Fruit fly (Drosophila melanogaster) whole organism, embryonic: ENCODE data around the gene CG8236.
A peak's percentile ranks its signal among the peaks of the same experiment; 100 is the strongest.

ENCODE experiments used
- Aef1 ChIP-seq: fragments of 200-800 bp; sonication (Bioruptor generic); IDR thresholded peaks from 3 replicates; pipeline ENCODE4 v1.3.6; 2022; ENCODE audit warnings: missing biosample characterization, missing genetic modification characterization
- CG10366 ChIP-seq: fragments of 200-800 bp; sonication (Bioruptor generic); IDR thresholded peaks from 2 replicates; pipeline ENCODE4 v1.3.6; 2022; ENCODE audit warnings: missing biosample characterization, missing genetic modification characterization
- CG10462 ChIP-seq: fragments of 200-800 bp; sonication (Bioruptor generic); optimal IDR thresholded peaks from 2 replicates; lab custom pipeline; 2016; ENCODE audit warnings: missing biosample characterization, missing genetic modification characterization
- CG11696 ChIP-seq: fragments of 200-800 bp; sonication (Bioruptor generic); IDR thresholded peaks from 2 replicates; pipeline ENCODE4 v1.3.6; 2022; ENCODE audit warnings: missing biosample characterization, missing genetic modification characterization
- CG12942 ChIP-seq: fragments of 200-800 bp; sonication (Bioruptor generic); optimal IDR thresholded peaks from 3 replicates; lab custom pipeline; 2016; ENCODE audit warnings: missing biosample characterization, missing genetic modification characterization
- CG13775 ChIP-seq: fragments of 200-800 bp; sonication (Bioruptor generic); optimal IDR thresholded peaks from 3 replicates; lab custom pipeline; 2017; ENCODE audit warnings: missing biosample characterization, mild to moderate bottlenecking, missing genetic modification characterization
- CG15696 ChIP-seq: fragments of 200-800 bp; sonication (Bioruptor generic); optimal IDR thresholded peaks from 2 replicates; lab custom pipeline; 2019; ENCODE audit warnings: missing biosample characterization, mild to moderate bottlenecking, missing genetic modification characterization, moderate library complexity
- CG16863 ChIP-seq: fragments of 200-800 bp; sonication (Bioruptor generic); optimal IDR thresholded peaks from 3 replicates; lab custom pipeline; 2016; ENCODE audit warnings: missing biosample characterization, missing genetic modification characterization
- CG17612 ChIP-seq: fragments of 200-800 bp; sonication (Bioruptor generic); IDR thresholded peaks from 2 replicates; pipeline ENCODE4 v1.3.6; 2022; ENCODE audit warnings: missing biosample characterization, missing genetic modification characterization
- CG18476 ChIP-seq: fragments of 200-800 bp; sonication (Bioruptor generic); optimal IDR thresholded peaks from 2 replicates; lab custom pipeline; 2016; ENCODE audit warnings: missing biosample characterization, mild to moderate bottlenecking, missing genetic modification characterization
- CG18619 ChIP-seq: fragments of 200-800 bp; sonication (Bioruptor generic); optimal IDR thresholded peaks from 3 replicates; lab custom pipeline; 2017; ENCODE audit warnings: missing biosample characterization, mild to moderate bottlenecking, missing genetic modification characterization
- CG4424 ChIP-seq: fragments of 200-800 bp; sonication (Bioruptor generic); optimal IDR thresholded peaks from 3 replicates; lab custom pipeline; 2016; ENCODE audit warnings: missing biosample characterization, missing genetic modification characterization
- CG4617 ChIP-seq: fragments of 200-800 bp; sonication (Bioruptor generic); optimal IDR thresholded peaks from 3 replicates; lab custom pipeline; 2016; ENCODE audit warnings: missing biosample characterization, missing genetic modification characterization, borderline replicate concordance
- CG6791 ChIP-seq: fragments of 200-800 bp; sonication (Bioruptor generic); IDR thresholded peaks from 3 replicates; pipeline ENCODE4 v1.3.6; 2022; ENCODE audit warnings: missing biosample characterization, missing genetic modification characterization; ENCODE audit not compliant: partially characterized antibody
- CG7271 ChIP-seq: fragments of 200-800 bp; sonication (Bioruptor generic); optimal IDR thresholded peaks from 2 replicates; lab custom pipeline; 2018; ENCODE audit warnings: missing biosample characterization, mild to moderate bottlenecking, missing genetic modification characterization, moderate library complexity
- CG8359 ChIP-seq: fragments of 200-800 bp; sonication (Bioruptor generic); optimal IDR thresholded peaks from 2 replicates; lab custom pipeline; 2017; ENCODE audit warnings: missing biosample characterization, mild to moderate bottlenecking, missing genetic modification characterization, borderline replicate concordance
- CG9215 ChIP-seq: fragments of 200-800 bp; sonication (Bioruptor generic); IDR thresholded peaks from 2 replicates; pipeline ENCODE4 v1.3.6; 2022; ENCODE audit warnings: missing biosample characterization, missing genetic modification characterization
- CG9727 ChIP-seq: fragments of 200-800 bp; sonication (Bioruptor generic); optimal IDR thresholded peaks from 3 replicates; lab custom pipeline; 2017; ENCODE audit warnings: missing biosample characterization, mild to moderate bottlenecking, missing genetic modification characterization
- CG9932 ChIP-seq: fragments of 200-800 bp; sonication (Bioruptor generic); IDR thresholded peaks from 2 replicates; pipeline ENCODE4 v1.3.6; 2022; ENCODE audit warnings: missing biosample characterization, missing genetic modification characterization
- Chrac-16 ChIP-seq: fragments of 200-800 bp; sonication (Bioruptor generic); optimal IDR thresholded peaks from 3 replicates; lab custom pipeline; 2016; ENCODE audit warnings: missing biosample characterization, missing genetic modification characterization
- Dad ChIP-seq: fragments of 200-800 bp; sonication (Bioruptor generic); optimal IDR thresholded peaks from 3 replicates; lab custom pipeline; 2016; ENCODE audit warnings: missing biosample characterization, missing genetic modification characterization
- Dip3 ChIP-seq: fragments of 200-800 bp; sonication (Bioruptor generic); optimal IDR thresholded peaks from 3 replicates; lab custom pipeline; 2016; ENCODE audit warnings: missing biosample characterization, missing genetic modification characterization
- Doc3 ChIP-seq: fragments of 200-800 bp; sonication (Bioruptor generic); IDR thresholded peaks from 3 replicates; pipeline ENCODE4 v1.3.6; 2022; ENCODE audit warnings: missing biosample characterization, missing genetic modification characterization; ENCODE audit not compliant: partially characterized antibody
- E2f1 ChIP-seq: fragments of 200-800 bp; sonication (Bioruptor generic); IDR thresholded peaks from 2 replicates; pipeline ENCODE4 v1.3.6; 2022; ENCODE audit warnings: missing biosample characterization, missing genetic modification characterization
- Fer2 ChIP-seq: fragments of 200-800 bp; sonication (Bioruptor generic); optimal IDR thresholded peaks from 2 replicates; lab custom pipeline; 2018; ENCODE audit warnings: missing biosample characterization, mild to moderate bottlenecking, missing genetic modification characterization, moderate library complexity
- Hr78 ChIP-seq, 2 experiments: fragments of 200-800 bp in 1 of 2; fragments of >200 bp in 1 of 2; sonication (Bioruptor generic) in 1 of 2; optimal IDR thresholded peaks; 2 replicates each; lab custom pipeline; 2017 to 2019; ENCODE audit warnings: missing biosample characterization in 2 of 2, missing genetic modification characterization in 2 of 2, mild to moderate bottlenecking in 1 of 2, moderate library complexity in 1 of 2
- Nf-YA ChIP-seq: fragments of 200-800 bp; sonication (Bioruptor generic); IDR thresholded peaks from 2 replicates; pipeline ENCODE4 v1.3.6; 2022; ENCODE audit warnings: missing biosample characterization, missing genetic modification characterization
- Oaz ChIP-seq: fragments of 200-800 bp; sonication (Bioruptor generic); IDR thresholded peaks from 2 replicates; pipeline ENCODE4 v1.3.6; 2022; ENCODE audit warnings: missing biosample characterization, missing genetic modification characterization
- Optix ChIP-seq: fragments of 200-800 bp; sonication (Bioruptor generic); IDR thresholded peaks from 3 replicates; pipeline ENCODE4 v1.3.6; 2022; ENCODE audit warnings: missing biosample characterization, missing genetic modification characterization
- Scr ChIP-seq: fragments of 200-800 bp; sonication (Bioruptor generic); IDR thresholded peaks from 2 replicates; pipeline ENCODE4 v1.3.6; 2022; ENCODE audit warnings: missing biosample characterization, missing genetic modification characterization; ENCODE audit not compliant: partially characterized antibody
- Vsx1 ChIP-seq: fragments of 200-800 bp; sonication (Bioruptor generic); optimal IDR thresholded peaks from 2 replicates; lab custom pipeline; 2017; ENCODE audit warnings: missing biosample characterization, mild to moderate bottlenecking, missing genetic modification characterization, missing genetic modification reagents
- Xrp1 ChIP-seq: fragments of 200-800 bp; sonication (Bioruptor generic); IDR thresholded peaks from 2 replicates; pipeline ENCODE4 v1.3.6; 2022; ENCODE audit warnings: missing biosample characterization, missing genetic modification characterization
- abd-A ChIP-seq: fragments of 200-800 bp; sonication (Bioruptor generic); optimal IDR thresholded peaks from 3 replicates; lab custom pipeline; 2019; ENCODE audit warnings: missing biosample characterization, mild to moderate bottlenecking, missing genetic modification characterization, moderate library complexity
- bigmax ChIP-seq: fragments of 200-800 bp; sonication (Bioruptor generic); optimal IDR thresholded peaks from 2 replicates; lab custom pipeline; 2018; ENCODE audit warnings: missing biosample characterization, mild to moderate bottlenecking, missing genetic modification characterization
- caup ChIP-seq: fragments of 200-800 bp; sonication (Bioruptor generic); optimal IDR thresholded peaks from 3 replicates; lab custom pipeline; 2017; ENCODE audit warnings: missing biosample characterization, mild to moderate bottlenecking, missing genetic modification characterization, moderate library complexity; ENCODE audit not compliant: severe bottlenecking
- dan ChIP-seq: fragments of 200-800 bp; sonication (Bioruptor generic); IDR thresholded peaks from 2 replicates; pipeline ENCODE4 v1.3.6; 2022; ENCODE audit warnings: missing biosample characterization, missing genetic modification characterization
- eve ChIP-seq, 2 experiments: fragments of >200 bp; optimal IDR thresholded peaks; 2 replicates each; lab custom pipeline; 2017; ENCODE audit warnings: missing biosample characterization in 2 of 2, missing genetic modification characterization in 2 of 2
- exex ChIP-seq: fragments of 200-800 bp; sonication (Bioruptor generic); optimal IDR thresholded peaks from 4 replicates; lab custom pipeline; 2018; ENCODE audit warnings: missing biosample characterization, mild to moderate bottlenecking, missing genetic modification characterization, moderate library complexity
- fru ChIP-seq: fragments of >200 bp; optimal IDR thresholded peaks from 2 replicates; lab custom pipeline; 2017
- gcm2 ChIP-seq: fragments of 200-800 bp; sonication (Bioruptor generic); optimal IDR thresholded peaks from 2 replicates; lab custom pipeline; 2016; ENCODE audit warnings: missing biosample characterization, missing genetic modification characterization
- grn ChIP-seq: fragments of 200-800 bp; sonication (Bioruptor generic); optimal IDR thresholded peaks from 3 replicates; lab custom pipeline; 2017; ENCODE audit warnings: missing biosample characterization, missing genetic modification characterization
- klu ChIP-seq: fragments of 200-800 bp; sonication (Bioruptor generic); IDR thresholded peaks from 2 replicates; pipeline ENCODE4 v1.3.6; 2022; ENCODE audit warnings: missing biosample characterization, missing genetic modification characterization
- mam ChIP-seq: fragments of 200-800 bp; sonication (Bioruptor generic); optimal IDR thresholded peaks from 3 replicates; lab custom pipeline; 2016; ENCODE audit warnings: missing biosample characterization, missing genetic modification characterization
- phol ChIP-seq: fragments of 200-800 bp; sonication (Bioruptor generic); optimal IDR thresholded peaks from 3 replicates; lab custom pipeline; 2018; ENCODE audit warnings: missing biosample characterization, mild to moderate bottlenecking, missing genetic modification characterization, moderate library complexity
- ro ChIP-seq: fragments of 200-800 bp; sonication (Bioruptor generic); IDR thresholded peaks from 2 replicates; pipeline ENCODE4 v1.3.6; 2022; ENCODE audit warnings: missing biosample characterization, missing genetic modification characterization
- tup ChIP-seq: fragments of 200-800 bp; sonication (Bioruptor generic); optimal IDR thresholded peaks from 2 replicates; lab custom pipeline; 2016; ENCODE audit warnings: missing biosample characterization, mild to moderate bottlenecking, missing genetic modification characterization, moderate library complexity
- vfl ChIP-seq: fragments of 200-800 bp; sonication (Bioruptor generic); optimal IDR thresholded peaks from 2 replicates; lab custom pipeline; 2016; ENCODE audit warnings: missing biosample characterization, missing genetic modification characterization
- wdn ChIP-seq: fragments of 200-800 bp; sonication (Bioruptor generic); IDR thresholded peaks from 2 replicates; pipeline ENCODE4 v1.3.6; 2022; ENCODE audit warnings: missing biosample characterization, missing genetic modification characterization
- zen ChIP-seq: fragments of 200-800 bp; sonication (Bioruptor generic); optimal IDR thresholded peaks from 3 replicates; lab custom pipeline; 2018; ENCODE audit warnings: missing biosample characterization, mild to moderate bottlenecking, missing genetic modification characterization, moderate library complexity
- zfh2 ChIP-seq: fragments of 200-800 bp; sonication (Bioruptor generic); optimal IDR thresholded peaks from 2 replicates; lab custom pipeline; 2016; ENCODE audit warnings: missing biosample characterization, missing genetic modification characterization

Gene CG8236

DNA sequence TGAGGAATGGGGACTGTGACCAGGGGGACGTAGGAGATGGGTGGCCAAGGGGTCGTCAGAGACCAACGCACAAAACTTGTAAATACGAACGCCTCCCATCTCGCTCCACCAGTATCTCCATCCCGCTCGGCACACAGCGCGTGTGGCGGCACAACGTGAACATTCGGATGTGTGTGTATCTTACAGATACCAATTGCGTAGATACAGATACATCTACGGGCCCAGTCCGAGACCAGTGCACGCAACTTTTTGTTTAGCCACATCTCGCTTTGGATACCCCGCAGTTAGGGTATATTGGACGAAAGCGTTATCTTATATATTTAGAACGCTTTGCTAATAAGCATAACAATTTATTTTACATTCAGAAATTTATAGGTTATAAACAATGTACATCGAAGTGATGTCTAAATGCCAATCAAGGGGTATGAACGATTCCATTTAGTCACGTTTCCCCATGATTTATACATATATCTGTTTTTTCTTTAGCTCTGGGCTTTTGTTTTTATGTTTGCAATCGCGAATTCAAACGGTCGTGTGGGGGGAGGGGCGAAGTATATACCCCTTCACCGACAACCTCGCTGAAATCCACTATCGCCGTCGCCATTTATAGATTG is 42.2 kb downstream of the CG8236 start (continued):
- TF ChIP-seq Vsx1 (GFP tag; lab: Kevin White, UChicago) (peak; percentile 95), CG17612 (peak; percentile 96), CG18476 (GFP tag; lab: Kevin White, UChicago) (peak; percentile 97), Aef1 (peak; percentile 99), Scr (GFP tag; lab: Robert Waterston, UW) (no peak), klu (GFP tag; lab: Robert Waterston, UW) (peak; percentile 97), Xrp1 (GFP tag; lab: Robert Waterston, UW) (peak; percentile 98), Doc3 (GFP tag; lab: Robert Waterston, UW) (no peak), CG9932 (GFP tag; lab: Robert Waterston, UW) (peak; percentile 99), gcm2 (GFP tag; lab: Kevin White, UChicago) (peak; percentile 98), dan (GFP tag; lab: Robert Waterston, UW) (no peak), CG7271 (tag; lab: Kevin White, UChicago) (peak; percentile 87), ro (GFP tag; lab: Robert Waterston, UW) (peak; percentile 95), zen (tag; lab: Kevin White, UChicago) (peak; percentile 96), grn (peak; percentile 86), CG9215 (GFP tag; lab: Robert Waterston, UW) (peak; percentile 98), E2f1 (GFP tag; lab: Robert Waterston, UW) (peak; percentile 98), CG4424 (peak; percentile 99), CG9727 (GFP tag; lab: Kevin White, UChicago) (peak; percentile 99), Nf-YA (peak; percentile 98), tup (GFP tag; lab: Kevin White, UChicago) (peak; percentile 97), CG18619 (GFP tag; lab: Kevin White, UChicago) (peak; percentile 99), fru (lab: Kevin White, UChicago) (no peak), Chrac-16 (GFP tag; lab: Kevin White, UChicago) (peak; percentile 99), CG13775 (GFP tag; lab: Kevin White, UChicago) (peak; percentile 97), CG8359 (GFP tag; lab: Kevin White, UChicago) (peak; percentile 97), CG12942 (GFP tag; lab: Kevin White, UChicago) (peak; percentile 98), CG15696 (peak; percentile 94), Oaz (GFP tag; lab: Robert Waterston, UW) (peak; percentile 98), exex (tag; lab: Kevin White, UChicago) (peak; percentile 94), abd-A (tag; lab: Kevin White, UChicago) (peak; percentile 97), Hr78 (GFP tag; optimal IDR thresholded peaks at IDR 0.05; lab: Kevin White, UChicago) (peak in 1 of 2 experiments; percentile 85), CG6791 (GFP tag; lab: Robert Waterston, UW) (no peak), Optix (GFP tag; lab: Robert Waterston, UW) (peak; percentile 97), vfl (GFP tag; lab: Kevin White, UChicago) (peak; percentile 98), wdn (GFP tag; lab: Robert Waterston, UW) (peak; percentile 99), zfh2 (GFP tag; lab: Kevin White, UChicago) (peak; percentile 99), CG16863 (peak; percentile 99), Dad (peak; percentile 99), CG4617 (GFP tag; lab: Kevin White, UChicago) (peak; percentile 99), Fer2 (tag; lab: Kevin White, UChicago) (peak; percentile 98), mam (peak; percentile 99), caup (GFP tag; lab: Kevin White, UChicago) (peak; percentile 99), phol (tag; lab: Kevin White, UChicago) (peak; percentile 98), eve (GFP tag; optimal IDR thresholded peaks at IDR 0.05; lab: Kevin White, UChicago) (peak in 1 of 2 experiments; percentile 99), CG10366 (GFP tag; lab: Robert Waterston, UW) (peak; percentile 99), CG10462 (GFP tag; lab: Kevin White, UChicago) (peak; percentile 98), CG11696 (peak; percentile 96), bigmax (peak; percentile 90), Dip3 (GFP tag; lab: Kevin White, UChicago) (peak; percentile 99)
